Worm (Caenorhabditis elegans) whole organism, L3 larva: ENCODE data around the gene vha-14.
A peak's percentile ranks its signal among the peaks of the same experiment; 100 is the strongest.

Experiments
- elt-2 ChIP-seq: sonication (generic microtip); optimal IDR thresholded peaks from 2 replicates; lab custom pipeline; 2016; ENCODE audit warnings: missing genetic modification reagents, mild to moderate bottlenecking, missing genetic modification characterization, missing compliant biosample characterization
- fos-1 ChIP-seq: fragments of 150-350 bp; optimal IDR thresholded peaks from 2 replicates; lab custom pipeline; 2014; ENCODE audit warnings: missing biosample characterization, missing genetic modification characterization
- lsy-12 ChIP-seq: sonication (generic microtip); optimal IDR thresholded peaks from 2 replicates; lab custom pipeline; 2016; ENCODE audit warnings: mild to moderate bottlenecking, missing genetic modification characterization, missing compliant biosample characterization
- pha-4 ChIP-seq: fragments of 150-350 bp; optimal IDR thresholded peaks from 2 replicates; lab custom pipeline; 2014; ENCODE audit warnings: missing biosample characterization, missing genetic modification reagents, missing genetic modification characterization
- snpc-4 ChIP-seq: fragments of 150-350 bp; optimal IDR thresholded peaks from 2 replicates; lab custom pipeline; 2014; ENCODE audit warnings: missing biosample characterization, missing genetic modification characterization
- zag-1 ChIP-seq: fragments of 150-350 bp; optimal IDR thresholded peaks from 2 replicates; lab custom pipeline; 2014; ENCODE audit warnings: missing biosample characterization, missing genetic modification characterization

ce11 chrIII:9511055-9511520 lies 3.2 kb downstream of the vha-14 start, which contains the start of gene F55H2.5:
- TF ChIP-seq zag-1 (tag; lab: Kevin White, UChicago) (no peak), elt-2 (tag; lab: Kevin White, UChicago) (no peak), pha-4 (peak; percentile 5), lsy-12 (tag; lab: Kevin White, UChicago) (no peak), snpc-4 (tag; lab: Kevin White, UChicago) (no peak), fos-1 (tag; lab: Kevin White, UChicago) (no peak)
